Worm (Caenorhabditis elegans) whole organism, L3 larva: ENCODE data around the gene clec-119.

Source experiments
- R02D3.7 ChIP-seq: fragments of 150-350 bp; optimal IDR thresholded peaks from 2 replicates; lab custom pipeline; 2014; ENCODE audit warnings: missing biosample characterization, missing genetic modification characterization
- ZK546.5 ChIP-seq: sonication (generic microtip); optimal IDR thresholded peaks from 2 replicates; lab custom pipeline; 2017; ENCODE audit warnings: missing biosample characterization, missing genetic modification characterization
- aly-2 ChIP-seq: fragments of 150-350 bp; optimal IDR thresholded peaks from 2 replicates; lab custom pipeline; 2014; ENCODE audit warnings: missing biosample characterization, missing genetic modification characterization
- ama-1 ChIP-seq: fragments of 150-350 bp; optimal IDR thresholded peaks from 2 replicates; lab custom pipeline; 2018
- ceh-16 ChIP-seq: sonication (generic microtip); optimal IDR thresholded peaks from 2 replicates; lab custom pipeline; 2017; ENCODE audit warnings: missing biosample characterization, missing genetic modification characterization
- ceh-28 ChIP-seq: fragments of 150-350 bp; optimal IDR thresholded peaks from 2 replicates; lab custom pipeline; 2014; ENCODE audit warnings: missing biosample characterization, missing genetic modification reagents, missing genetic modification characterization
- ceh-9 ChIP-seq: sonication (generic microtip); optimal IDR thresholded peaks from 2 replicates; lab custom pipeline; 2018; ENCODE audit warnings: missing biosample characterization, missing genetic modification characterization
- daf-12 ChIP-seq: fragments of 150-350 bp; optimal IDR thresholded peaks from 2 replicates; lab custom pipeline; 2014; ENCODE audit warnings: missing biosample characterization, missing genetic modification reagents, missing genetic modification characterization
- egl-27 ChIP-seq: sonication (generic microtip); optimal IDR thresholded peaks from 4 replicates; lab custom pipeline; 2017; ENCODE audit warnings: missing biosample characterization, missing genetic modification reagents, missing genetic modification characterization
- egl-5 ChIP-seq: fragments of 150-350 bp; optimal IDR thresholded peaks from 2 replicates; lab custom pipeline; 2017; ENCODE audit warnings: missing biosample characterization, missing genetic modification reagents, missing genetic modification characterization, inconsistent platforms
- elt-1 ChIP-seq: fragments of 150-350 bp; optimal IDR thresholded peaks from 2 replicates; lab custom pipeline; 2014; ENCODE audit warnings: missing biosample characterization, missing genetic modification characterization
- elt-2 ChIP-seq: sonication (generic microtip); optimal IDR thresholded peaks from 2 replicates; lab custom pipeline; 2016; ENCODE audit warnings: missing genetic modification reagents, mild to moderate bottlenecking, missing genetic modification characterization, missing compliant biosample characterization
- elt-3 ChIP-seq, 3 experiments: fragments of 150-350 bp in 1 of 3; sonication (generic microtip) in 2 of 3; optimal IDR thresholded peaks; 2 replicates in 2 of 3; 4 replicates in 1 of 3; lab custom pipeline; 2014 to 2017; ENCODE audit warnings: missing biosample characterization in 3 of 3, missing genetic modification characterization in 3 of 3
- fkh-10 ChIP-seq: sonication (generic microtip); optimal IDR thresholded peaks from 2 replicates; lab custom pipeline; 2017; ENCODE audit warnings: missing biosample characterization, missing genetic modification reagents, missing genetic modification characterization
- fos-1 ChIP-seq: fragments of 150-350 bp; optimal IDR thresholded peaks from 2 replicates; lab custom pipeline; 2014; ENCODE audit warnings: missing biosample characterization, missing genetic modification characterization
- hmg-11 ChIP-seq: sonication (generic microtip); optimal IDR thresholded peaks from 2 replicates; lab custom pipeline; 2016; ENCODE audit warnings: missing genetic modification characterization, missing compliant biosample characterization
- jun-1 ChIP-seq: fragments of 150-350 bp; optimal IDR thresholded peaks from 2 replicates; lab custom pipeline; 2014; ENCODE audit warnings: missing biosample characterization, missing genetic modification reagents, missing genetic modification characterization
- lin-39 ChIP-seq: fragments of 150-350 bp; optimal IDR thresholded peaks from 2 replicates; lab custom pipeline; 2018; ENCODE audit warnings: missing biosample characterization, missing genetic modification reagents, missing genetic modification characterization
- mdl-1 ChIP-seq: fragments of 150-350 bp; optimal IDR thresholded peaks from 2 replicates; lab custom pipeline; 2014; ENCODE audit warnings: missing biosample characterization, missing genetic modification characterization
- mml-1 ChIP-seq: fragments of 150-350 bp; sonication (generic microtip); optimal IDR thresholded peaks from 3 replicates; lab custom pipeline; 2014; ENCODE audit warnings: missing biosample characterization, missing genetic modification characterization
- nfya-1 ChIP-seq: sonication (generic microtip); optimal IDR thresholded peaks from 2 replicates; lab custom pipeline; 2017; ENCODE audit warnings: missing genetic modification characterization, mild to moderate bottlenecking, missing compliant biosample characterization, antibody characterized with exemption, moderate library complexity; ENCODE audit not compliant: insufficient read depth
- nhr-11 ChIP-seq: fragments of 150-350 bp; optimal IDR thresholded peaks from 2 replicates; lab custom pipeline; 2014; ENCODE audit warnings: missing biosample characterization, missing genetic modification characterization
- nhr-12 ChIP-seq: fragments of 150-350 bp; optimal IDR thresholded peaks from 2 replicates; lab custom pipeline; 2014; ENCODE audit warnings: missing biosample characterization, missing genetic modification characterization
- nhr-237 ChIP-seq: fragments of 150-350 bp; optimal IDR thresholded peaks from 2 replicates; lab custom pipeline; 2014; ENCODE audit warnings: missing biosample characterization, missing genetic modification characterization
- nhr-25 ChIP-seq: sonication (generic microtip); optimal IDR thresholded peaks from 2 replicates; lab custom pipeline; 2017; ENCODE audit warnings: missing biosample characterization, missing genetic modification characterization
- nhr-28 ChIP-seq: fragments of 150-350 bp; optimal IDR thresholded peaks from 2 replicates; lab custom pipeline; 2014; ENCODE audit warnings: missing biosample characterization, missing genetic modification characterization
- nhr-43 ChIP-seq: sonication (generic microtip); optimal IDR thresholded peaks from 2 replicates; lab custom pipeline; 2016; ENCODE audit warnings: mild to moderate bottlenecking, missing genetic modification characterization, missing compliant biosample characterization; ENCODE audit not compliant: poor library complexity, severe bottlenecking
- nhr-67 ChIP-seq: fragments of 150-350 bp; optimal IDR thresholded peaks from 2 replicates; lab custom pipeline; 2014; ENCODE audit warnings: missing biosample characterization, missing genetic modification characterization
- nhr-77 ChIP-seq: fragments of 150-350 bp; optimal IDR thresholded peaks from 2 replicates; lab custom pipeline; 2014; ENCODE audit warnings: missing biosample characterization, missing genetic modification characterization
- pqm-1 ChIP-seq: fragments of 150-350 bp; optimal IDR thresholded peaks from 2 replicates; lab custom pipeline; 2017; ENCODE audit warnings: missing biosample characterization, missing genetic modification characterization, inconsistent platforms
- skn-1 ChIP-seq: fragments of 150-350 bp; optimal IDR thresholded peaks from 2 replicates; lab custom pipeline; 2014; ENCODE audit warnings: missing biosample characterization, missing genetic modification characterization
- snpc-4 ChIP-seq: fragments of 150-350 bp; optimal IDR thresholded peaks from 2 replicates; lab custom pipeline; 2014; ENCODE audit warnings: missing biosample characterization, missing genetic modification characterization
- unc-39 ChIP-seq: sonication (generic microtip); optimal IDR thresholded peaks from 4 replicates; lab custom pipeline; 2017; ENCODE audit warnings: missing biosample characterization, missing genetic modification characterization
- unc-62 ChIP-seq: fragments of 150-350 bp; sonication (generic microtip); optimal IDR thresholded peaks from 4 replicates; lab custom pipeline; 2014; ENCODE audit warnings: missing biosample characterization, missing genetic modification reagents, missing genetic modification characterization
- zag-1 ChIP-seq: fragments of 150-350 bp; optimal IDR thresholded peaks from 2 replicates; lab custom pipeline; 2014; ENCODE audit warnings: missing biosample characterization, missing genetic modification characterization
- ztf-11 ChIP-seq: fragments of 150-350 bp; optimal IDR thresholded peaks from 2 replicates; lab custom pipeline; 2014; ENCODE audit warnings: missing biosample characterization, missing genetic modification characterization

Gene clec-119

DNA sequence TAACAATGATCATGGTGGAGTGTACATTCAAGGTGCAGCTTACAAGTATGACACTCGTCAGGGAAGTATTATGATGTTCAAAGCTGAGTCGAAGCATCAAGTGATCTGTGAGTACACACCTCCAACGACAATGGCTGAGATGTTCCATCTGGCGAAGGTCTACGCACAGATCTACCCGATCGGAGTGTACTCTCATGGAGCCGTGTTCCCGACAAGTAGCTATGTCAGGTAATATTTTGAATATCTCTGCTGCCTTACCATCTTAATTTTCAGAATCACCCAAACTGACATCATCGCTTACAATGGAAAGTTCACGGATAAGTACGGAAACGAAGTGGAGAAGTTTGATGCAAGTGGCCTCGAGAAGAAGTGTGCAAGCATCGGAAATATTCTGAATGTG, 1.0 kb downstream of the clec-119 start:
- TF ChIP-seq nfya-1 (tag; lab: Kevin White, UChicago) (no peak), nhr-67 (no peak), skn-1 (tag; lab: Kevin White, UChicago) (no peak), snpc-4 (tag; lab: Kevin White, UChicago) (no peak), daf-12 (tag; lab: Kevin White, UChicago) (no peak), ceh-28 (no peak), fkh-10 (GFP tag; lab: Kevin White, UChicago) (no peak), R02D3.7 (tag; lab: Kevin White, UChicago) (no peak), pqm-1 (tag; lab: Kevin White, UChicago) (no peak), elt-1 (tag; lab: Kevin White, UChicago) (no peak), ceh-16 (no peak), nhr-43 (tag; lab: Kevin White, UChicago) (no peak), ztf-11 (tag; lab: Kevin White, UChicago) (no peak), elt-2 (no peak), lin-39 (tag; lab: Kevin White, UChicago) (no peak), egl-27 (tag; lab: Kevin White, UChicago) (no peak), nhr-77 (tag; lab: Kevin White, UChicago) (no peak)

DNA sequence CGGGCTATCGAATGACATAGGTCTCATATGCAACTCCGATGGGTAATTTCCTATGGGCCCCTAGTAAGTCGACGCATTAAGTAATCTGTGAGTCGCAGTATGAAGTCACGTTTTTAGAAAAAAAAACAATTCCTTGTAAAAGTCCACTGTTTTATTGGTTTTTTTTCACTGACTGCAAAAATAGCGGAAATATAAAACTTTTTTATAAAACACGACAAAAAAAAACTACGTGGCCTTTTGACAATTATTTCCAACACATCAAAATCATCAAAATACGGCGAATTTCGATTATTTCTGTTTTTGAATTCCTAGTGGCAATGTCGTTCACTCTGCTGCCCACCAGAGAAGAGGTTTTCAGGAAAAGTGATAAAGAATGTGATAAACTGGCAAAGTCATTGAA, 2.9 kb downstream of the clec-119 start, which contains the start of gene clpr-2:
clpr-2 (plus strand) TSS at position 301 of the 400 bp plus-strand sequence.
- no peak for TF ChIP-seq ZK546.5
- TF ChIP-seq mml-1 (tag; lab: Kevin White, UChicago), result no peak
- TF ChIP-seq fos-1 (tag; lab: Kevin White, UChicago), result no peak
- no peak for TF ChIP-seq nhr-28 (tag; lab: Kevin White, UChicago)
- TF ChIP-seq ceh-16, result no peak
- no peak for TF ChIP-seq nhr-12 (tag; lab: Kevin White, UChicago)
- TF ChIP-seq nhr-77 (tag; lab: Kevin White, UChicago), result no peak
- TF ChIP-seq aly-2, result no peak
- no peak for TF ChIP-seq elt-2

- no peak for TF ChIP-seq nhr-25 (tag; lab: Kevin White, UChicago)
- no peak for TF ChIP-seq ceh-9 (tag; lab: Kevin White, UChicago)
- TF ChIP-seq pqm-1 (tag; lab: Kevin White, UChicago), result no peak
- no peak for TF ChIP-seq lin-39 (tag; lab: Kevin White, UChicago)
- no peak for TF ChIP-seq nhr-237
- no peak for TF ChIP-seq aly-2
- no peak for TF ChIP-seq nhr-28 (tag; lab: Kevin White, UChicago)
- TF ChIP-seq fos-1 (tag; lab: Kevin White, UChicago), result no peak
- no peak for TF ChIP-seq unc-39 (tag; lab: Kevin White, UChicago)
- no peak for TF ChIP-seq skn-1 (tag; lab: Kevin White, UChicago)
- no peak for TF ChIP-seq egl-5
- TF ChIP-seq nfya-1 (tag; lab: Kevin White, UChicago), result no peak
- TF ChIP-seq mdl-1 (tag; lab: Kevin White, UChicago), result no peak
- no peak for TF ChIP-seq nhr-11 (tag; lab: Kevin White, UChicago)
- no peak for TF ChIP-seq ztf-11 (tag; lab: Kevin White, UChicago)
- TF ChIP-seq ceh-16, result no peak
These were observed 11.1 kb downstream of the clec-119 start, which contains the start of gene oac-30 for ce11 chrII:1266790-1267189. oac-30 (minus strand) TSS chrII:1266890.

DNA sequence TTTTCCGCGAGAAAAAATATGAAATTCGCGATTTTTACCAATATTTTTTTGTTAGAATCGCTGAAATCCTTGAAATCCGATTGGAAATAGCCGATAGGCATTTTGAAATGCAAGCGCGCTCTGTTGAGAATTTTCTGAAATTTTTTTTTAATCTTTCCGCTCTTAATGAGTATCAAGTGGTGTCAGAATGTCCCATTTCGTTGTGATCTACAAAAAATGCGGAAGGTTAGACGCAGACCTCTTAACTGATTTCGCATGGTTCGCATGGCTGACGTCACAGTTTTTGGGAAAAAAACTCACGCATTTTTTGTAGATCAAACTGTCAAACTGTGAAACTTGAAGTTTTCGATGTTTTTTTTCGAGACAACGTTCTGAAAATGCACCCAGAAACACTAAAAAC, 16.1 kb downstream of the clec-119 start, which contains the start of gene srw-66:
srw-66 (minus strand) TSS at position 101 of the 400 bp plus-strand sequence.
- TF ChIP-seq nhr-43 (tag; lab: Kevin White, UChicago) (no peak), jun-1 (tag; lab: Kevin White, UChicago) (no peak), ZK546.5 (no peak), daf-12 (tag; lab: Kevin White, UChicago) (no peak), ama-1 (lab: Kevin White, UChicago) (no peak), ceh-9 (tag; lab: Kevin White, UChicago) (no peak), zag-1 (tag; lab: Kevin White, UChicago) (no peak), egl-27 (tag; lab: Kevin White, UChicago) (no peak), lin-39 (tag; lab: Kevin White, UChicago) (no peak), skn-1 (tag; lab: Kevin White, UChicago) (no peak), ztf-11 (tag; lab: Kevin White, UChicago) (no peak), hmg-11 (tag; lab: Kevin White, UChicago) (no peak), elt-3 (tag; optimal IDR thresholded peaks at IDR 0.05; lab: Kevin White, UChicago) (no peak), fos-1 (tag; lab: Kevin White, UChicago) (no peak), nhr-77 (tag; lab: Kevin White, UChicago) (no peak), unc-62 (no peak)
